Fruit fly (Drosophila melanogaster) whole organism, embryonic: Measurements from ENCODE around the gene CG11865.

ENCODE experiments used
- Aef1 ChIP-seq: fragments of 200-800 bp; sonication (Bioruptor generic); IDR thresholded peaks from 3 replicates; pipeline ENCODE4 v1.3.6; 2022; ENCODE audit warnings: missing biosample characterization, missing genetic modification characterization
- Atf-2 ChIP-seq: fragments of 200-800 bp; sonication (Bioruptor generic); optimal IDR thresholded peaks from 2 replicates; lab custom pipeline; 2016; ENCODE audit warnings: missing biosample characterization, missing genetic modification characterization
- Blimp-1 ChIP-seq: fragments of 200-800 bp; sonication (Bioruptor generic); optimal IDR thresholded peaks from 3 replicates; lab custom pipeline; 2018; ENCODE audit warnings: missing biosample characterization, missing genetic modification characterization, mild to moderate bottlenecking, moderate library complexity, missing genetic modification reagents
- BtbVII ChIP-seq: fragments of 200-800 bp; sonication (Bioruptor generic); optimal IDR thresholded peaks from 3 replicates; lab custom pipeline; 2017; ENCODE audit warnings: missing biosample characterization, mild to moderate bottlenecking, missing genetic modification characterization
- CG10979 ChIP-seq: fragments of 200-800 bp; sonication (Bioruptor generic); optimal IDR thresholded peaks from 2 replicates; lab custom pipeline; 2018; ENCODE audit warnings: missing biosample characterization, mild to moderate bottlenecking, missing genetic modification characterization, moderate library complexity
- CG11560 ChIP-seq: fragments of 200-800 bp; sonication (Bioruptor generic); IDR thresholded peaks from 3 replicates; pipeline ENCODE4 v1.3.6; 2022; ENCODE audit warnings: missing biosample characterization, missing genetic modification characterization
- CG11723 ChIP-seq: fragments of 200-800 bp; sonication (Bioruptor generic); optimal IDR thresholded peaks from 2 replicates; lab custom pipeline; 2017; ENCODE audit warnings: missing biosample characterization, mild to moderate bottlenecking, missing genetic modification characterization
- CG12391 ChIP-seq: fragments of 200-800 bp; sonication (Bioruptor generic); optimal IDR thresholded peaks from 3 replicates; lab custom pipeline; 2018; ENCODE audit warnings: missing biosample characterization, mild to moderate bottlenecking, missing genetic modification characterization, moderate library complexity
- CG12942 ChIP-seq: fragments of 200-800 bp; sonication (Bioruptor generic); optimal IDR thresholded peaks from 3 replicates; lab custom pipeline; 2016; ENCODE audit warnings: missing biosample characterization, missing genetic modification characterization
- CG13894 ChIP-seq: fragments of 200-800 bp; sonication (Bioruptor generic); optimal IDR thresholded peaks from 3 replicates; lab custom pipeline; 2018; ENCODE audit warnings: missing biosample characterization, mild to moderate bottlenecking, missing genetic modification characterization, moderate library complexity
- CG14667 ChIP-seq: fragments of 200-800 bp; sonication (Bioruptor generic); IDR thresholded peaks from 2 replicates; pipeline ENCODE4 v1.3.6; 2022; ENCODE audit warnings: missing biosample characterization, missing genetic modification characterization
- CG14860 ChIP-seq: fragments of 200-800 bp; sonication (Bioruptor generic); IDR thresholded peaks from 3 replicates; pipeline ENCODE4 v1.3.6; 2022; ENCODE audit warnings: missing biosample characterization, missing genetic modification characterization; ENCODE audit not compliant: partially characterized antibody
- CG1603 ChIP-seq: fragments of 200-800 bp; sonication (Bioruptor generic); optimal IDR thresholded peaks from 2 replicates; lab custom pipeline; 2019; ENCODE audit warnings: missing biosample characterization, mild to moderate bottlenecking, missing genetic modification characterization, moderate library complexity
- CG16779 ChIP-seq: fragments of 200-800 bp; sonication (Bioruptor generic); IDR thresholded peaks from 2 replicates; pipeline ENCODE4 v1.3.6; 2022; ENCODE audit warnings: missing biosample characterization, missing genetic modification characterization
- CG17829 ChIP-seq: fragments of 200-800 bp; optimal IDR thresholded peaks from 2 replicates; lab custom pipeline; 2019; ENCODE audit warnings: missing biosample characterization, mild to moderate bottlenecking, missing genetic modification characterization, moderate library complexity
- CG18619 ChIP-seq: fragments of 200-800 bp; sonication (Bioruptor generic); optimal IDR thresholded peaks from 3 replicates; lab custom pipeline; 2017; ENCODE audit warnings: missing biosample characterization, mild to moderate bottlenecking, missing genetic modification characterization
- CG3995 ChIP-seq: fragments of 200-800 bp; sonication (Bioruptor generic); optimal IDR thresholded peaks from 3 replicates; lab custom pipeline; 2016; ENCODE audit warnings: missing biosample characterization, missing genetic modification characterization
- CG4424 ChIP-seq: fragments of 200-800 bp; sonication (Bioruptor generic); optimal IDR thresholded peaks from 3 replicates; lab custom pipeline; 2016; ENCODE audit warnings: missing biosample characterization, missing genetic modification characterization
- CG6683 ChIP-seq: fragments of 200-800 bp; sonication (Bioruptor generic); optimal IDR thresholded peaks from 2 replicates; lab custom pipeline; 2017; ENCODE audit warnings: missing biosample characterization, mild to moderate bottlenecking, missing genetic modification characterization, missing genetic modification reagents
- Hand ChIP-seq: fragments of 200-800 bp; sonication (Bioruptor generic); optimal IDR thresholded peaks from 2 replicates; lab custom pipeline; 2017; ENCODE audit warnings: mild to moderate bottlenecking, missing biosample characterization, missing genetic modification reagents, missing genetic modification characterization
- HmgZ ChIP-seq: fragments of 200-800 bp; sonication (Bioruptor generic); optimal IDR thresholded peaks from 2 replicates; lab custom pipeline; 2018; ENCODE audit warnings: missing biosample characterization, mild to moderate bottlenecking, missing genetic modification characterization
- Lhr ChIP-seq: fragments of 200-800 bp; sonication (Bioruptor generic); optimal IDR thresholded peaks from 3 replicates; lab custom pipeline; 2017; ENCODE audit warnings: mild to moderate bottlenecking, missing biosample characterization, missing genetic modification reagents, missing genetic modification characterization
- Max ChIP-seq: fragments of 200-800 bp; sonication (Bioruptor generic); optimal IDR thresholded peaks from 2 replicates; lab custom pipeline; 2016; ENCODE audit warnings: missing biosample characterization, mild to moderate bottlenecking, missing genetic modification characterization
- Med ChIP-seq: fragments of 200-800 bp; sonication (Bioruptor generic); peaks from one replicate; lab custom pipeline; 2016; ENCODE audit warnings: missing biosample characterization, missing genetic modification characterization, mild to moderate bottlenecking, inconsistent platforms, moderate library complexity
- NfI ChIP-seq: fragments of 200-800 bp; sonication (Bioruptor generic); optimal IDR thresholded peaks from 3 replicates; lab custom pipeline; 2018; ENCODE audit warnings: missing biosample characterization, mild to moderate bottlenecking, missing genetic modification characterization, moderate library complexity
- Opbp ChIP-seq: fragments of 200-800 bp; sonication (Bioruptor generic); IDR thresholded peaks from 3 replicates; pipeline ENCODE4 v1.3.6; 2022; ENCODE audit warnings: missing biosample characterization, missing genetic modification characterization; ENCODE audit not compliant: partially characterized antibody
- Optix ChIP-seq: fragments of 200-800 bp; sonication (Bioruptor generic); IDR thresholded peaks from 3 replicates; pipeline ENCODE4 v1.3.6; 2022; ENCODE audit warnings: missing biosample characterization, missing genetic modification characterization
- Ptx1 ChIP-seq: fragments of 200-800 bp; sonication (Bioruptor generic); IDR thresholded peaks from 2 replicates; pipeline ENCODE4 v1.3.6; 2022; ENCODE audit warnings: missing biosample characterization, missing genetic modification characterization
- Sox100B ChIP-seq: fragments of 200-800 bp; sonication (Bioruptor generic); optimal IDR thresholded peaks from 3 replicates; lab custom pipeline; 2018; ENCODE audit warnings: missing biosample characterization, mild to moderate bottlenecking, missing genetic modification characterization
- Tbp ChIP-seq: fragments of >200 bp; optimal IDR thresholded peaks from 2 replicates; lab custom pipeline; 2018; ENCODE audit warnings: missing biosample characterization, missing genetic modification characterization
- Vsx1 ChIP-seq: fragments of 200-800 bp; sonication (Bioruptor generic); optimal IDR thresholded peaks from 2 replicates; lab custom pipeline; 2017; ENCODE audit warnings: missing biosample characterization, mild to moderate bottlenecking, missing genetic modification characterization, missing genetic modification reagents
- ara ChIP-seq: fragments of 200-800 bp; sonication (Bioruptor generic); IDR thresholded peaks from 2 replicates; pipeline ENCODE4 v1.3.6; 2022; ENCODE audit warnings: missing biosample characterization, missing genetic modification characterization
- chif ChIP-seq, 2 experiments: fragments of 200-800 bp; sonication (Bioruptor generic); optimal IDR thresholded peaks; 3 replicates each; lab custom pipeline; 2016; ENCODE audit warnings: missing biosample characterization in 2 of 2, missing genetic modification characterization in 2 of 2
- dm ChIP-seq: fragments of 200-800 bp; sonication (Bioruptor generic); optimal IDR thresholded peaks from 3 replicates; lab custom pipeline; 2016; ENCODE audit warnings: missing biosample characterization, missing genetic modification characterization
- exex ChIP-seq: fragments of 200-800 bp; sonication (Bioruptor generic); optimal IDR thresholded peaks from 4 replicates; lab custom pipeline; 2018; ENCODE audit warnings: missing biosample characterization, mild to moderate bottlenecking, missing genetic modification characterization, moderate library complexity
- gce ChIP-seq: fragments of 200-800 bp; sonication (Bioruptor generic); IDR thresholded peaks from 3 replicates; pipeline ENCODE4 v1.3.6; 2022; ENCODE audit warnings: missing biosample characterization, missing genetic modification characterization
- gcm ChIP-seq: fragments of 200-800 bp; sonication (Bioruptor generic); optimal IDR thresholded peaks from 2 replicates; lab custom pipeline; 2019; ENCODE audit warnings: missing biosample characterization, mild to moderate bottlenecking, missing genetic modification characterization, moderate library complexity
- gem ChIP-seq: fragments of 200-800 bp; sonication (Bioruptor generic); optimal IDR thresholded peaks from 2 replicates; lab custom pipeline; 2019; ENCODE audit warnings: missing biosample characterization, mild to moderate bottlenecking, missing genetic modification characterization, moderate library complexity
- gfzf ChIP-seq: fragments of 200-800 bp; sonication (Bioruptor generic); optimal IDR thresholded peaks from 2 replicates; lab custom pipeline; 2016; ENCODE audit warnings: missing biosample characterization, mild to moderate bottlenecking, missing genetic modification characterization, moderate library complexity
- grn ChIP-seq: fragments of 200-800 bp; sonication (Bioruptor generic); optimal IDR thresholded peaks from 3 replicates; lab custom pipeline; 2017; ENCODE audit warnings: missing biosample characterization, missing genetic modification characterization
- hth ChIP-seq: fragments of >200 bp; optimal IDR thresholded peaks from 2 replicates; lab custom pipeline; 2017; ENCODE audit warnings: inconsistent platforms
- kay ChIP-seq: fragments of 200-800 bp; sonication (Bioruptor generic); optimal IDR thresholded peaks from 2 replicates; lab custom pipeline; 2016; ENCODE audit warnings: missing biosample characterization, missing genetic modification characterization
- lab ChIP-seq: fragments of 200-800 bp; sonication (Bioruptor generic); optimal IDR thresholded peaks from 3 replicates; lab custom pipeline; 2017; ENCODE audit warnings: missing biosample characterization, missing genetic modification characterization, mild to moderate bottlenecking, moderate library complexity, missing genetic modification reagents
- mld ChIP-seq: fragments of 200-800 bp; sonication (Bioruptor generic); IDR thresholded peaks from 3 replicates; pipeline ENCODE4 v1.3.6; 2022; ENCODE audit warnings: missing biosample characterization, missing genetic modification characterization; ENCODE audit not compliant: partially characterized antibody
- schlank ChIP-seq: fragments of 200-800 bp; sonication (Bioruptor generic); optimal IDR thresholded peaks from 2 replicates; lab custom pipeline; 2018; ENCODE audit warnings: missing biosample characterization, mild to moderate bottlenecking, missing genetic modification characterization
- sens-2 ChIP-seq: fragments of 200-800 bp; sonication (Bioruptor generic); IDR thresholded peaks from 2 replicates; pipeline ENCODE4 v1.3.6; 2022; ENCODE audit warnings: missing biosample characterization, missing genetic modification characterization
- ssp ChIP-seq: fragments of 200-800 bp; sonication (Bioruptor generic); IDR thresholded peaks from 2 replicates; pipeline ENCODE4 v1.3.6; 2022; ENCODE audit warnings: missing biosample characterization, missing genetic modification characterization
- zfh2 ChIP-seq: fragments of 200-800 bp; sonication (Bioruptor generic); optimal IDR thresholded peaks from 2 replicates; lab custom pipeline; 2016; ENCODE audit warnings: missing biosample characterization, missing genetic modification characterization

CG11865 gene

dm6 chr2L:15616697-15617096 lies at the start of gene CG11865:
Gene CG11865 (plus strand): TSS chr2L:15616997.
- no peak for TF ChIP-seq CG11560 (tag; lab: Robert Waterston, UW)
- TF ChIP-seq CG10979 (tag; lab: Kevin White, UChicago): no peak
- no peak for TF ChIP-seq BtbVII (GFP tag; lab: Kevin White, UChicago)
- TF ChIP-seq CG14667: no peak
- no peak for TF ChIP-seq Max (GFP tag; lab: Kevin White, UChicago)
- TF ChIP-seq mld: no peak
- no peak for TF ChIP-seq CG6683 (GFP tag; lab: Kevin White, UChicago)

- TF ChIP-seq kay (GFP tag; lab: Kevin White, UChicago) (peak; percentile 26), Vsx1 (GFP tag; lab: Kevin White, UChicago) (peak; percentile 69), Optix (GFP tag; lab: Robert Waterston, UW) (no peak), NfI (GFP tag; lab: Kevin White, UChicago) (no peak), ara (no peak), dm (no peak), Lhr (GFP tag; lab: Kevin White, UChicago) (no peak), gfzf (no peak), lab (GFP tag; lab: Kevin White, UChicago) (no peak), Med (no peak), CG3995 (GFP tag; lab: Kevin White, UChicago) (peak; percentile 72)
Observed at dm6 chr2L:15609139-15609538, 7.7 kb upstream of the CG11865 start.

- TF ChIP-seq Aef1 (GFP tag; lab: Robert Waterston, UW) (no peak), schlank (tag; lab: Kevin White, UChicago) (no peak), hth (lab: Kevin White, UChicago) (no peak), Ptx1 (GFP tag; lab: Robert Waterston, UW) (no peak), HmgZ (tag; lab: Kevin White, UChicago) (peak; percentile 30), chif (GFP tag; optimal IDR thresholded peaks at IDR 0.05; lab: Kevin White, UChicago) (no peak), zfh2 (no peak), CG12942 (no peak), CG17829 (no peak), CG18619 (no peak), CG12391 (no peak), Tbp (no peak), sens-2 (GFP tag; lab: Robert Waterston, UW) (0 out of 2 replicates have a peak, but pooled peaks have one; percentile 37), grn (GFP tag; lab: Kevin White, UChicago) (peak; percentile 69), Blimp-1 (no peak), CG11723 (GFP tag; lab: Kevin White, UChicago) (no peak), CG1603 (no peak), CG4424 (GFP tag; lab: Kevin White, UChicago) (no peak), CG14860 (GFP tag; lab: Robert Waterston, UW) (no peak), CG13894 (no peak), exex (peak; percentile 100), ssp (GFP tag; lab: Robert Waterston, UW) (no peak), gce (GFP tag; lab: Robert Waterston, UW) (no peak), Sox100B (GFP tag; lab: Kevin White, UChicago) (no peak), gem (tag; lab: Kevin White, UChicago) (no peak), CG16779 (no peak), Opbp (GFP tag; lab: Robert Waterston, UW) (no peak), gcm (GFP tag; lab: Kevin White, UChicago) (no peak), Atf-2 (GFP tag; lab: Kevin White, UChicago) (no peak), Hand (GFP tag; lab: Kevin White, UChicago) (no peak)
Observed at dm6 chr2L:15611669-15612308, 5.0 kb upstream of the CG11865 start, which contains the start of gene CG15255. Gene CG15255 (minus strand): TSS chr2L:15611719.
